Worm (Caenorhabditis elegans) whole organism, L4 larva: ENCODE data around the gene vang-1.

Source experiments
- D1046.2 ChIP-seq: fragments of 200-800 bp; sonication (Bioruptor generic); IDR thresholded peaks from 2 replicates; pipeline ENCODE4 v1.3.6; 2022; ENCODE audit warnings: missing genetic modification characterization, missing compliant biosample characterization
- F44E2.7 ChIP-seq: fragments of 200-800 bp; sonication (Bioruptor generic); IDR thresholded peaks from 2 replicates; pipeline ENCODE4 v2.1.2; 2022; ENCODE audit warnings: missing genetic modification characterization, missing compliant biosample characterization
- F49E8.2 ChIP-seq: sonication (generic microtip); optimal IDR thresholded peaks from 2 replicates; lab custom pipeline; 2016; ENCODE audit warnings: missing compliant biosample characterization, mild to moderate bottlenecking, missing genetic modification characterization, borderline replicate concordance
- Y48G9A.11 ChIP-seq: fragments of 200-800 bp; sonication (Bioruptor generic); IDR thresholded peaks from 2 replicates; pipeline ENCODE4 v1.3.6; 2022; ENCODE audit warnings: missing genetic modification reagents, missing genetic modification characterization, missing compliant biosample characterization
- ZK337.2 ChIP-seq: fragments of 200-800 bp; sonication (Bioruptor generic); IDR thresholded peaks from 2 replicates; pipeline ENCODE4 v1.3.6; 2022; ENCODE audit warnings: missing genetic modification reagents, missing genetic modification characterization, missing compliant biosample characterization
- ZK546.5 ChIP-seq, 2 experiments: sonication (generic microtip); optimal IDR thresholded peaks; 2 replicates each; lab custom pipeline; 2017; ENCODE audit warnings: missing biosample characterization in 2 of 2, missing genetic modification characterization in 2 of 2
- aly-2 ChIP-seq: sonication (generic microtip); optimal IDR thresholded peaks from 2 replicates; lab custom pipeline; 2018; ENCODE audit warnings: missing biosample characterization, missing genetic modification characterization
- ceh-32 ChIP-seq: sonication (generic microtip); optimal IDR thresholded peaks from 2 replicates; lab custom pipeline; 2016; ENCODE audit warnings: mild to moderate bottlenecking, missing genetic modification characterization, missing compliant biosample characterization; ENCODE audit not compliant: poor library complexity
- ceh-44 ChIP-seq: fragments of 200-800 bp; sonication (Bioruptor generic); IDR thresholded peaks from 2 replicates; pipeline ENCODE4 v1.3.6; 2022; ENCODE audit warnings: missing genetic modification reagents, missing genetic modification characterization, missing compliant biosample characterization
- cey-2 ChIP-seq: sonication (generic microtip); optimal IDR thresholded peaks from 3 replicates; lab custom pipeline; 2017; ENCODE audit warnings: missing genetic modification characterization, mild to moderate bottlenecking, missing compliant biosample characterization, antibody characterized with exemption, borderline replicate concordance; ENCODE audit not compliant: insufficient read depth
- daf-12 ChIP-seq: fragments of 150-350 bp; optimal IDR thresholded peaks from 2 replicates; lab custom pipeline; 2014; ENCODE audit warnings: missing biosample characterization, missing genetic modification reagents, missing genetic modification characterization
- daf-19 ChIP-seq: fragments of 200-800 bp; sonication (Bioruptor generic); conservative IDR thresholded peaks from 2 replicates; pipeline ENCODE4 v1.3.6; 2022; ENCODE audit warnings: missing genetic modification characterization, missing compliant biosample characterization
- egl-43 ChIP-seq: fragments of 200-800 bp; sonication (Bioruptor generic); IDR thresholded peaks from 2 replicates; pipeline ENCODE4 v1.3.6; 2022; ENCODE audit warnings: missing genetic modification reagents, missing genetic modification characterization, missing compliant biosample characterization
- hlh-11 ChIP-seq: fragments of 200-800 bp; sonication (Bioruptor generic); optimal IDR thresholded peaks from 2 replicates; lab custom pipeline; 2018; ENCODE audit warnings: mild to moderate bottlenecking, missing genetic modification characterization, missing compliant biosample characterization
- hmg-1.1 ChIP-seq: fragments of 200-800 bp; sonication (Bioruptor generic); IDR thresholded peaks from 2 replicates; pipeline ENCODE4 v1.3.6; 2022; ENCODE audit warnings: missing genetic modification reagents, missing genetic modification characterization, missing compliant biosample characterization
- jun-1 ChIP-seq: fragments of 150-350 bp; optimal IDR thresholded peaks from 2 replicates; lab custom pipeline; 2014; ENCODE audit warnings: missing biosample characterization, missing genetic modification reagents, missing genetic modification characterization
- lim-7 ChIP-seq: fragments of 200-800 bp; sonication (Bioruptor generic); IDR thresholded peaks from 2 replicates; pipeline ENCODE4 v1.3.6; 2022; ENCODE audit warnings: missing genetic modification characterization, missing compliant biosample characterization
- lin-1 ChIP-seq: fragments of 200-800 bp; sonication (Bioruptor generic); IDR thresholded peaks from 2 replicates; pipeline ENCODE4 v1.3.6; 2022; ENCODE audit warnings: missing genetic modification reagents, missing genetic modification characterization, missing compliant biosample characterization
- lin-29 ChIP-seq: fragments of 200-800 bp; sonication (Bioruptor generic); IDR thresholded peaks from 2 replicates; pipeline ENCODE4 v1.3.6; 2022; ENCODE audit warnings: missing genetic modification reagents, missing genetic modification characterization, missing compliant biosample characterization
- mdl-1 ChIP-seq, 2 experiments: fragments of 150-350 bp in 1 of 2; sonication (generic microtip) in 1 of 2; optimal IDR thresholded peaks; 2 replicates each; lab custom pipeline; 2014 to 2017; ENCODE audit warnings: missing biosample characterization in 2 of 2, missing genetic modification characterization in 2 of 2
- mes-2 ChIP-seq: sonication (generic microtip); optimal IDR thresholded peaks from 2 replicates; lab custom pipeline; 2016; ENCODE audit warnings: missing genotype, mild to moderate bottlenecking, missing genetic modification characterization, missing compliant biosample characterization; ENCODE audit not compliant: poor library complexity, severe bottlenecking
- nhr-25 ChIP-seq: sonication (generic microtip); optimal IDR thresholded peaks from 2 replicates; lab custom pipeline; 2017; ENCODE audit warnings: missing genetic modification characterization, mild to moderate bottlenecking, missing compliant biosample characterization, antibody characterized with exemption, moderate library complexity, borderline replicate concordance; ENCODE audit not compliant: insufficient read depth
- nhr-28 ChIP-seq: fragments of 150-350 bp; optimal IDR thresholded peaks from 2 replicates; lab custom pipeline; 2014; ENCODE audit warnings: missing biosample characterization, missing genetic modification characterization
- nhr-41 ChIP-seq: fragments of 200-800 bp; sonication (Bioruptor generic); IDR thresholded peaks from 2 replicates; pipeline ENCODE4 v1.3.6; 2022; ENCODE audit warnings: missing genetic modification reagents, missing genetic modification characterization, missing compliant biosample characterization
- nhr-42 ChIP-seq: fragments of 200-800 bp; sonication (Bioruptor generic); IDR thresholded peaks from 2 replicates; pipeline ENCODE4 v1.3.6; 2022; ENCODE audit warnings: missing genetic modification characterization, missing compliant biosample characterization
- pha-4 ChIP-seq, 2 experiments: fragments of 150-350 bp in 1 of 2; fragments of 200-800 bp in 1 of 2; sonication (Bioruptor generic) in 1 of 2; IDR thresholded peaks in 1 of 2; optimal IDR thresholded peaks in 1 of 2; 2 replicates each; pipeline versions ENCODE4 v1.3.6 to Lab custom; 2014 to 2022; ENCODE audit warnings: missing genetic modification characterization in 2 of 2, missing genetic modification reagents in 2 of 2, missing biosample characterization in 1 of 2, missing compliant biosample characterization in 1 of 2
- set-16 ChIP-seq: fragments of 200-800 bp; sonication (Bioruptor generic); IDR thresholded peaks from 2 replicates; pipeline ENCODE4 v1.3.6; 2022; ENCODE audit warnings: missing genetic modification reagents, missing genetic modification characterization, missing compliant biosample characterization
- snpc-1.2 ChIP-seq: fragments of 200-800 bp; sonication (Bioruptor generic); IDR thresholded peaks from 2 replicates; pipeline ENCODE4 v1.3.6; 2022; ENCODE audit warnings: missing genetic modification reagents, missing genetic modification characterization, missing compliant biosample characterization
- spr-3 ChIP-seq: fragments of 200-800 bp; sonication (Bioruptor generic); optimal IDR thresholded peaks from 2 replicates; lab custom pipeline; 2018; ENCODE audit warnings: mild to moderate bottlenecking, missing genetic modification characterization, missing compliant biosample characterization
- unc-130 ChIP-seq: sonication (generic microtip); optimal IDR thresholded peaks from 2 replicates; lab custom pipeline; 2016; ENCODE audit warnings: missing genetic modification reagents, missing genetic modification characterization, missing compliant biosample characterization
- unc-62 ChIP-seq, 3 experiments: fragments of 150-350 bp in 1 of 3; sonication (generic microtip); optimal IDR thresholded peaks in 2 of 3; peaks in 1 of 3; 1 replicate in 1 of 3; 2 replicates in 2 of 3; lab custom pipeline; 2014 to 2017; ENCODE audit warnings: missing biosample characterization in 3 of 3, missing genetic modification characterization in 3 of 3, missing genetic modification reagents in 3 of 3, missing genotype in 1 of 3
- zag-1 ChIP-seq: fragments of 150-350 bp; optimal IDR thresholded peaks from 2 replicates; lab custom pipeline; 2014; ENCODE audit warnings: missing biosample characterization, missing genetic modification characterization
- zfp-2 ChIP-seq: sonication (generic microtip); optimal IDR thresholded peaks from 2 replicates; lab custom pipeline; 2016; ENCODE audit warnings: mild to moderate bottlenecking, missing genetic modification characterization, missing compliant biosample characterization
- zfp-3 ChIP-seq: fragments of 200-800 bp; sonication (Bioruptor generic); conservative IDR thresholded peaks from 2 replicates; pipeline ENCODE4 v1.3.6; 2022; ENCODE audit warnings: missing genetic modification reagents, missing genetic modification characterization, missing compliant biosample characterization
- zip-11 ChIP-seq: fragments of 200-800 bp; sonication (Bioruptor generic); IDR thresholded peaks from 2 replicates; pipeline ENCODE4 v1.3.6; 2022; ENCODE audit warnings: missing genetic modification characterization, missing compliant biosample characterization
- ztf-11 ChIP-seq: fragments of 150-350 bp; optimal IDR thresholded peaks from 2 replicates; lab custom pipeline; 2014; ENCODE audit warnings: missing biosample characterization, missing genetic modification characterization

Gene vang-1

ce11 chrX:2922602-2923203, 37.0 kb downstream of the vang-1 start:
- TF ChIP-seq daf-19 (GFP tag; lab: Robert Waterston, UW) (no peak), pha-4 (GFP tag; IDR thresholded peaks at IDR 0.05; lab: Robert Waterston, UW) (no peak), pha-4 (tag; optimal IDR thresholded peaks at IDR 0.05; lab: Kevin White, UChicago) (no peak), unc-62 (GFP tag; optimal IDR thresholded peaks at IDR 0.05 in 1 of 2; lab: Kevin White, UChicago) (peak in 1 of 2 experiments; percentile 95), unc-62 (tag; optimal IDR thresholded peaks at IDR 0.05; lab: Kevin White, UChicago) (no peak)

DNA sequence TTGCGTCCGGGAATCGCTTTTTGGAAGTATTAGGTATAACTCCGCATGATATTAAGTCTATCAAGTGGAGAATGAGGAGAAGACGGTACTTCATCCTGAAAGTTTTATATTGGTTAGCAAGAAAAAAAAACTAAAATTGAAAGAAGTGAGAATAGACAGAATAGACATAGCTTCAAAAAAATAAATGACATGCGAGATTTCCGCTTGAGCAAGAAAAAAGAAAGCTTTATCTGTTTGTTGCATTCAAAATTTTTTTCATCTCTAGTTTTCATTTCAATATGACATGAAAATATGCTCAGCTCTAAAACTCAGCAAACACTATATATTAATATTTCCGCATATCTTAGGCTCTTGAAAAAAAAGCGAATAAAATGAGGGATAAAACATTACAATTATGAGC, 38.2 kb downstream of the vang-1 start, which contains the start of gene hst-3.2:
hst-3.2 (minus strand) TSS at position 101 of the 400 bp plus-strand sequence.
- TF ChIP-seq lin-1 (GFP tag; lab: Robert Waterston, UW) (no peak), Y48G9A.11 (GFP tag; lab: Robert Waterston, UW) (no peak), unc-130 (no peak), mdl-1 (tag; optimal IDR thresholded peaks at IDR 0.05; lab: Kevin White, UChicago) (no peak), daf-12 (tag; lab: Kevin White, UChicago) (no peak), snpc-1.2 (GFP tag; lab: Robert Waterston, UW) (no peak), zfp-2 (tag; lab: Kevin White, UChicago) (no peak), jun-1 (tag; lab: Kevin White, UChicago) (no peak), lin-29 (GFP tag; lab: Robert Waterston, UW) (no peak), cey-2 (tag; lab: Kevin White, UChicago) (no peak), lim-7 (GFP tag; lab: Robert Waterston, UW) (no peak), F44E2.7 (GFP tag; lab: Robert Waterston, UW) (no peak), ZK546.5 (tag; optimal IDR thresholded peaks at IDR 0.05; lab: Kevin White, UChicago) (no peak), ceh-32 (tag; lab: Kevin White, UChicago) (no peak), F49E8.2 (no peak)
- TF ChIP-seq, all 104 proteins: peak for 0

- 0 out of 2 replicates have a peak, but pooled peaks have one; percentile 13 for TF ChIP-seq egl-43 (GFP tag; lab: Robert Waterston, UW)
- 0 out of 2 replicates have a peak, but pooled peaks have one; percentile 15 for TF ChIP-seq set-16 (GFP tag; lab: Robert Waterston, UW)
- no peak for TF ChIP-seq zip-11 (GFP tag; lab: Robert Waterston, UW)
- TF ChIP-seq unc-62 (GFP tag; optimal IDR thresholded peaks at IDR 0.05 in 1 of 2; lab: Kevin White, UChicago): peak in 1 of 2 experiments; percentile 15
- TF ChIP-seq unc-62 (tag; optimal IDR thresholded peaks at IDR 0.05; lab: Kevin White, UChicago): no peak
These were observed 38.8 kb downstream of the vang-1 start for ce11 chrX:2924438-2924837.

- no peak for TF ChIP-seq zip-11 (GFP tag; lab: Robert Waterston, UW)
- TF ChIP-seq D1046.2 (GFP tag; lab: Robert Waterston, UW): no peak
- no peak for TF ChIP-seq nhr-42 (GFP tag; lab: Robert Waterston, UW)
- no peak for TF ChIP-seq ceh-44 (GFP tag; lab: Robert Waterston, UW)
- no peak for TF ChIP-seq mes-2 (tag; lab: Kevin White, UChicago)
- TF ChIP-seq zfp-3: no peak
- TF ChIP-seq zag-1: no peak
- no peak for TF ChIP-seq ZK337.2 (GFP tag; lab: Robert Waterston, UW)
- TF ChIP-seq nhr-28: no peak
- no peak for TF ChIP-seq snpc-1.2 (GFP tag; lab: Robert Waterston, UW)
- TF ChIP-seq nhr-25 (tag; lab: Kevin White, UChicago): no peak
- no peak for TF ChIP-seq hmg-1.1
- no peak for TF ChIP-seq cey-2 (tag; lab: Kevin White, UChicago)
- TF ChIP-seq hlh-11 (tag; lab: Kevin White, UChicago): no peak
- TF ChIP-seq spr-3: no peak
- no peak for TF ChIP-seq nhr-41 (GFP tag; lab: Robert Waterston, UW)
- no peak for TF ChIP-seq aly-2 (tag; lab: Kevin White, UChicago)
- no peak for TF ChIP-seq daf-12 (tag; lab: Kevin White, UChicago)
- TF ChIP-seq ceh-32 (tag; lab: Kevin White, UChicago): no peak
- TF ChIP-seq ztf-11: no peak
These were observed 40.3 kb downstream of the vang-1 start for ce11 chrX:2925950-2926349.
